Fruit fly (Drosophila melanogaster) whole organism: ENCODE data around the gene CG34011.

ENCODE experiments used
- CG8478 ChIP-seq: fragments of >200 bp; optimal IDR thresholded peaks from 2 replicates; lab custom pipeline; 2018; ENCODE audit warnings: inconsistent platforms
- EcR ChIP-seq, 2 experiments: fragments of >200 bp; optimal IDR thresholded peaks; 2 replicates each; lab custom pipeline; 2017; ENCODE audit warnings: missing biosample characterization in 2 of 2, missing genetic modification characterization in 2 of 2, missing genetic modification reagents in 2 of 2
- pan ChIP-seq: fragments of >200 bp; optimal IDR thresholded peaks from 2 replicates; lab custom pipeline; 2017
- psq ChIP-seq: fragments of >200 bp; optimal IDR thresholded peaks from 2 replicates; lab custom pipeline; 2017
- usp ChIP-seq: fragments of >200 bp; optimal IDR thresholded peaks from 2 replicates; lab custom pipeline; 2017; ENCODE audit warnings: missing biosample characterization, missing genetic modification characterization, mixed read lengths

DNA sequence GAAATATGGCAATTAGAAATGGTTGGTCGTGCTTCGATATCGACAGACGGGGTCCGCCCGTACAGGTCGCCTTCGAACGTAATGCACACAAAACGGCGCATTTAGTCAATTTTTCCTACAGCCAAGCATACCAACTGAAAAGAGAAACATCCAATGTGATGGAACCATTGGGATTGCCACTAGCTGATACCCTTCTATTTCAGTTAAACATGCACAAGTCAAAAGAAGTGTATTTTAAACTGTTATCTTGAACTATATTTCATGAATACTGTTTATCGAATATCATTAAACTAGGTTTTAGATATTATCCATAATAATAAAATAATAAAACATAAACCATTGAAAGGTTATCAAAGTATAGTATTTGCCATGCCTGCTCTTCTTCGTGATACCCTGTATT is 9.5 kb downstream of the CG34011 start:
- TF ChIP-seq EcR (GFP tag; optimal IDR thresholded peaks at IDR 0.05; lab: Kevin White, UChicago) = no peak
- no peak for TF ChIP-seq usp (GFP tag; lab: Kevin White, UChicago)
- TF ChIP-seq pan = no peak
- TF ChIP-seq psq (lab: Kevin White, UChicago) = no peak
- no peak for TF ChIP-seq CG8478 (lab: Kevin White, UChicago)
